Worm (Caenorhabditis elegans) whole organism, late embryonic: Measurements from ENCODE around the gene Y105C5A.1270.

ENCODE experiments used
- C08G9.2 ChIP-seq: sonication (generic microtip); optimal IDR thresholded peaks from 2 replicates; lab custom pipeline; 2016; ENCODE audit warnings: mild to moderate bottlenecking, missing genetic modification characterization, moderate library complexity, missing compliant biosample characterization
- T23F11.4 ChIP-seq: fragments of 200-800 bp; sonication (Bioruptor generic); optimal IDR thresholded peaks from 2 replicates; lab custom pipeline; 2018; ENCODE audit warnings: mild to moderate bottlenecking, missing genetic modification characterization, missing compliant biosample characterization
- ama-1 ChIP-seq: fragments of 150-350 bp; optimal IDR thresholded peaks from 2 replicates; lab custom pipeline; 2014
- ceh-14 ChIP-seq: sonication (generic microtip); optimal IDR thresholded peaks from 2 replicates; lab custom pipeline; 2016; ENCODE audit warnings: missing genotype, missing genetic modification characterization, missing compliant biosample characterization
- elt-4 ChIP-seq: sonication (generic microtip); optimal IDR thresholded peaks from 2 replicates; lab custom pipeline; 2016; ENCODE audit warnings: missing genetic modification characterization, missing compliant biosample characterization
- lin-11 ChIP-seq: fragments of 200-800 bp; sonication (Bioruptor generic); optimal IDR thresholded peaks from 2 replicates; lab custom pipeline; 2018; ENCODE audit warnings: mild to moderate bottlenecking, missing genetic modification characterization, missing compliant biosample characterization
- pha-4 ChIP-seq: fragments of 150-350 bp; optimal IDR thresholded peaks from 2 replicates; lab custom pipeline; 2018; ENCODE audit warnings: missing biosample characterization, missing genetic modification reagents, missing genetic modification characterization
- pros-1 ChIP-seq: fragments of 150-350 bp; optimal IDR thresholded peaks from 2 replicates; lab custom pipeline; 2014; ENCODE audit warnings: missing biosample characterization, missing genetic modification reagents, missing genetic modification characterization
- sdc-2 ChIP-seq: sonication (generic microtip); optimal IDR thresholded peaks from 2 replicates; lab custom pipeline; 2016; ENCODE audit warnings: missing genotype, missing genetic modification characterization, missing compliant biosample characterization
- tbx-7 ChIP-seq: sonication (generic microtip); optimal IDR thresholded peaks from 2 replicates; lab custom pipeline; 2016; ENCODE audit warnings: missing genotype, missing genetic modification characterization, missing compliant biosample characterization
- unc-55 ChIP-seq: sonication (generic microtip); optimal IDR thresholded peaks from 2 replicates; lab custom pipeline; 2017; ENCODE audit warnings: missing biosample characterization, missing genetic modification reagents, missing genetic modification characterization
- unc-86 ChIP-seq: sonication (generic microtip); optimal IDR thresholded peaks from 2 replicates; lab custom pipeline; 2016; ENCODE audit warnings: missing genetic modification characterization, missing compliant biosample characterization

- TF ChIP-seq T23F11.4 (no peak), sdc-2 (tag; lab: Kevin White, UChicago) (no peak), ceh-14 (tag; lab: Kevin White, UChicago) (no peak), unc-55 (GFP tag; lab: Kevin White, UChicago) (no peak), elt-4 (no peak), tbx-7 (tag; lab: Kevin White, UChicago) (no peak), pha-4 (tag; lab: Kevin White, UChicago) (no peak), lin-11 (tag; lab: Kevin White, UChicago) (no peak), pros-1 (tag; lab: Kevin White, UChicago) (no peak), C08G9.2 (no peak), unc-86 (no peak), ama-1 (no peak)
Observed at ce11 chrIV:15819759-15820158, 26.7 kb downstream of the Y105C5A.1270 start, which contains the start of gene daf-38.
